Fruit fly (Drosophila melanogaster) whole organism, embryonic: ENCODE measurements around the gene CSN5.

Source experiments
- Aef1 ChIP-seq: fragments of 200-800 bp; sonication (Bioruptor generic); IDR thresholded peaks from 3 replicates; pipeline ENCODE4 v1.3.6; 2022; ENCODE audit warnings: missing biosample characterization, missing genetic modification characterization
- Atf3 ChIP-seq: fragments of 200-800 bp; sonication (Bioruptor generic); optimal IDR thresholded peaks from 3 replicates; lab custom pipeline; 2016; ENCODE audit warnings: missing biosample characterization, missing genetic modification characterization
- B-H2 ChIP-seq: fragments of 200-800 bp; sonication (Bioruptor generic); optimal IDR thresholded peaks from 2 replicates; lab custom pipeline; 2018; ENCODE audit warnings: missing biosample characterization, mild to moderate bottlenecking, missing genetic modification characterization
- CG11723 ChIP-seq: fragments of 200-800 bp; sonication (Bioruptor generic); optimal IDR thresholded peaks from 2 replicates; lab custom pipeline; 2017; ENCODE audit warnings: missing biosample characterization, mild to moderate bottlenecking, missing genetic modification characterization
- CG17186 ChIP-seq: fragments of 200-800 bp; sonication (Bioruptor generic); optimal IDR thresholded peaks from 3 replicates; lab custom pipeline; 2017; ENCODE audit warnings: missing biosample characterization, missing genetic modification reagents, missing genetic modification characterization
- CG1832 ChIP-seq: fragments of 200-800 bp; sonication (Bioruptor generic); optimal IDR thresholded peaks from 2 replicates; lab custom pipeline; 2017; ENCODE audit warnings: missing biosample characterization, mild to moderate bottlenecking, missing genetic modification characterization, inconsistent platforms
- CG2875 ChIP-seq: fragments of 200-800 bp; sonication (Bioruptor generic); optimal IDR thresholded peaks from 2 replicates; lab custom pipeline; 2017; ENCODE audit warnings: missing biosample characterization, mild to moderate bottlenecking, missing genetic modification characterization, missing genetic modification reagents
- CG30020 ChIP-seq: fragments of 200-800 bp; optimal IDR thresholded peaks from 2 replicates; lab custom pipeline; 2019; ENCODE audit warnings: missing biosample characterization, mild to moderate bottlenecking, missing genetic modification characterization, moderate library complexity
- CG30403 ChIP-seq: fragments of 200-800 bp; sonication (Bioruptor generic); optimal IDR thresholded peaks from 3 replicates; lab custom pipeline; 2016; ENCODE audit warnings: missing biosample characterization, missing genetic modification characterization
- CG31441 ChIP-seq: fragments of 200-800 bp; sonication (Bioruptor generic); IDR thresholded peaks from 2 replicates; pipeline ENCODE4 v1.3.6; 2022; ENCODE audit warnings: missing biosample characterization, missing genetic modification characterization
- CG32767 ChIP-seq: fragments of 200-800 bp; sonication (Bioruptor generic); IDR thresholded peaks from 2 replicates; pipeline ENCODE4 v1.3.6; 2022; ENCODE audit warnings: missing biosample characterization, missing genetic modification characterization
- CG4360 ChIP-seq: fragments of 200-800 bp; sonication (Bioruptor generic); IDR thresholded peaks from 2 replicates; pipeline ENCODE4 v1.3.6; 2022; ENCODE audit warnings: missing biosample characterization, missing genetic modification characterization
- CG4707 ChIP-seq: fragments of 200-800 bp; sonication (Bioruptor generic); optimal IDR thresholded peaks from 2 replicates; lab custom pipeline; 2018; ENCODE audit warnings: missing biosample characterization, mild to moderate bottlenecking, missing genetic modification characterization, moderate library complexity
- CG6791 ChIP-seq: fragments of 200-800 bp; sonication (Bioruptor generic); IDR thresholded peaks from 3 replicates; pipeline ENCODE4 v1.3.6; 2022; ENCODE audit warnings: missing biosample characterization, missing genetic modification characterization; ENCODE audit not compliant: partially characterized antibody
- CG9437 ChIP-seq: fragments of 200-800 bp; sonication (Bioruptor generic); optimal IDR thresholded peaks from 2 replicates; lab custom pipeline; 2018; ENCODE audit warnings: missing biosample characterization, mild to moderate bottlenecking, missing genetic modification characterization
- CG9727 ChIP-seq: fragments of 200-800 bp; sonication (Bioruptor generic); optimal IDR thresholded peaks from 3 replicates; lab custom pipeline; 2017; ENCODE audit warnings: missing biosample characterization, mild to moderate bottlenecking, missing genetic modification characterization
- CG9817 ChIP-seq: fragments of 200-800 bp; sonication (Bioruptor generic); optimal IDR thresholded peaks from 2 replicates; lab custom pipeline; 2018; ENCODE audit warnings: missing biosample characterization, mild to moderate bottlenecking, missing genetic modification characterization, moderate library complexity
- CTCF ChIP-seq: fragments of 200-800 bp; sonication (Bioruptor generic); optimal IDR thresholded peaks from 2 replicates; lab custom pipeline; 2017; ENCODE audit warnings: missing biosample characterization, mild to moderate bottlenecking, missing genetic modification characterization, moderate library complexity
- Dad ChIP-seq: fragments of 200-800 bp; sonication (Bioruptor generic); optimal IDR thresholded peaks from 3 replicates; lab custom pipeline; 2016; ENCODE audit warnings: missing biosample characterization, missing genetic modification characterization
- Dip2 ChIP-seq: fragments of 200-800 bp; sonication (Bioruptor generic); IDR thresholded peaks from 2 replicates; pipeline ENCODE4 v1.3.6; 2022; ENCODE audit warnings: missing biosample characterization, missing genetic modification characterization
- Neu2 ChIP-seq: fragments of 200-800 bp; sonication (Bioruptor generic); optimal IDR thresholded peaks from 3 replicates; lab custom pipeline; 2016; ENCODE audit warnings: missing biosample characterization, missing genetic modification characterization, borderline replicate concordance
- Poxn ChIP-seq: fragments of 200-800 bp; sonication (Bioruptor generic); IDR thresholded peaks from 2 replicates; pipeline ENCODE4 v1.3.6; 2022; ENCODE audit warnings: missing biosample characterization, missing genetic modification characterization
- Ptx1 ChIP-seq: fragments of 200-800 bp; sonication (Bioruptor generic); IDR thresholded peaks from 2 replicates; pipeline ENCODE4 v1.3.6; 2022; ENCODE audit warnings: missing biosample characterization, missing genetic modification characterization
- Sry-δ ChIP-seq: fragments of 200-800 bp; sonication (Bioruptor generic); optimal IDR thresholded peaks from 2 replicates; lab custom pipeline; 2016; ENCODE audit warnings: missing biosample characterization, missing genetic modification characterization
- Stat92E ChIP-seq, 3 experiments: fragments of >200 bp in 2 of 3; fragments of 200-800 bp in 1 of 3; sonication (Bioruptor generic) in 1 of 3; optimal IDR thresholded peaks; 2 replicates each; lab custom pipeline; 2017 to 2019; ENCODE audit warnings: missing biosample characterization in 3 of 3, missing genetic modification characterization in 3 of 3, mild to moderate bottlenecking in 1 of 3, moderate library complexity in 1 of 3
- TFAM ChIP-seq: fragments of 200-800 bp; sonication (Bioruptor generic); optimal IDR thresholded peaks from 2 replicates; lab custom pipeline; 2017; ENCODE audit warnings: missing biosample characterization, missing genetic modification characterization, inconsistent platforms
- Taf1 ChIP-seq: fragments of 200-800 bp; sonication (Bioruptor generic); IDR thresholded peaks from 2 replicates; pipeline ENCODE4 v1.3.6; 2022; ENCODE audit warnings: missing biosample characterization, missing genetic modification characterization
- bigmax ChIP-seq: fragments of 200-800 bp; sonication (Bioruptor generic); optimal IDR thresholded peaks from 2 replicates; lab custom pipeline; 2018; ENCODE audit warnings: missing biosample characterization, mild to moderate bottlenecking, missing genetic modification characterization
- bowl ChIP-seq: fragments of 200-800 bp; sonication (Bioruptor generic); IDR thresholded peaks from 2 replicates; pipeline ENCODE4 v1.3.6; 2022; ENCODE audit warnings: missing biosample characterization, missing genetic modification characterization
- cas ChIP-seq: fragments of 200-800 bp; sonication (Bioruptor generic); IDR thresholded peaks from 2 replicates; pipeline ENCODE4 v1.3.6; 2022; ENCODE audit warnings: missing biosample characterization, missing genetic modification characterization
- caup ChIP-seq: fragments of 200-800 bp; sonication (Bioruptor generic); optimal IDR thresholded peaks from 3 replicates; lab custom pipeline; 2017; ENCODE audit warnings: missing biosample characterization, mild to moderate bottlenecking, missing genetic modification characterization, moderate library complexity; ENCODE audit not compliant: severe bottlenecking
- chm ChIP-seq: fragments of 200-800 bp; sonication (Bioruptor generic); IDR thresholded peaks from 2 replicates; pipeline ENCODE4 v1.3.6; 2022; ENCODE audit warnings: missing biosample characterization, missing genetic modification characterization
- danr ChIP-seq: fragments of 200-800 bp; sonication (Bioruptor generic); IDR thresholded peaks from 2 replicates; pipeline ENCODE4 v1.3.6; 2022; ENCODE audit warnings: missing biosample characterization, missing genetic modification characterization
- ewg ChIP-seq: fragments of 200-800 bp; sonication (Bioruptor generic); optimal IDR thresholded peaks from 3 replicates; lab custom pipeline; 2017; ENCODE audit warnings: mild to moderate bottlenecking, missing biosample characterization, missing genetic modification reagents, missing genetic modification characterization
- fd3F ChIP-seq: fragments of 200-800 bp; sonication (Bioruptor generic); optimal IDR thresholded peaks from 2 replicates; lab custom pipeline; 2018; ENCODE audit warnings: missing biosample characterization, mild to moderate bottlenecking, missing genetic modification characterization, moderate library complexity
- gem ChIP-seq: fragments of 200-800 bp; sonication (Bioruptor generic); optimal IDR thresholded peaks from 2 replicates; lab custom pipeline; 2019; ENCODE audit warnings: missing biosample characterization, mild to moderate bottlenecking, missing genetic modification characterization, moderate library complexity
- ham ChIP-seq: fragments of 200-800 bp; sonication (Bioruptor generic); IDR thresholded peaks from 2 replicates; pipeline ENCODE4 v1.3.6; 2022; ENCODE audit warnings: missing biosample characterization, missing genetic modification characterization
- lmd ChIP-seq: fragments of 200-800 bp; sonication (Bioruptor generic); IDR thresholded peaks from 2 replicates; pipeline ENCODE4 v1.3.6; 2022; ENCODE audit warnings: missing biosample characterization, missing genetic modification characterization
- lov ChIP-seq, 2 experiments: fragments of 200-800 bp in 1 of 2; fragments of >200 bp in 1 of 2; sonication (Bioruptor generic) in 1 of 2; IDR thresholded peaks in 1 of 2; optimal IDR thresholded peaks in 1 of 2; 2 replicates in 1 of 2; 3 replicates in 1 of 2; pipeline versions ENCODE4 v1.3.6 to Lab custom; 2017 to 2022; ENCODE audit warnings: missing biosample characterization in 1 of 2, missing genetic modification characterization in 1 of 2
- mam ChIP-seq: fragments of 200-800 bp; sonication (Bioruptor generic); optimal IDR thresholded peaks from 3 replicates; lab custom pipeline; 2016; ENCODE audit warnings: missing biosample characterization, missing genetic modification characterization
- mirr ChIP-seq: fragments of 200-800 bp; sonication (Bioruptor generic); optimal IDR thresholded peaks from 3 replicates; lab custom pipeline; 2018; ENCODE audit warnings: missing biosample characterization, mild to moderate bottlenecking, missing genetic modification characterization
- onecut ChIP-seq: fragments of 200-800 bp; sonication (Bioruptor generic); IDR thresholded peaks from 2 replicates; pipeline ENCODE4 v1.3.6; 2022; ENCODE audit warnings: missing biosample characterization, missing genetic modification characterization
- phol ChIP-seq: fragments of 200-800 bp; sonication (Bioruptor generic); optimal IDR thresholded peaks from 3 replicates; lab custom pipeline; 2018; ENCODE audit warnings: missing biosample characterization, mild to moderate bottlenecking, missing genetic modification characterization, moderate library complexity
- pros ChIP-seq: fragments of 200-800 bp; sonication (Bioruptor generic); optimal IDR thresholded peaks from 3 replicates; lab custom pipeline; 2019; ENCODE audit warnings: missing biosample characterization, mild to moderate bottlenecking, missing genetic modification characterization, moderate library complexity
- sens ChIP-seq: fragments of 200-800 bp; sonication (Bioruptor generic); peaks from one replicate; lab custom pipeline; 2016; ENCODE audit warnings: missing biosample characterization, missing genetic modification characterization
- sisA ChIP-seq: fragments of 200-800 bp; sonication (Bioruptor generic); IDR thresholded peaks from 2 replicates; pipeline ENCODE4 v1.3.6; 2022; ENCODE audit warnings: missing biosample characterization, missing genetic modification characterization
- tll ChIP-seq, 2 experiments: fragments of 200-800 bp in 1 of 2; fragments of >200 bp in 1 of 2; sonication (Bioruptor generic) in 1 of 2; optimal IDR thresholded peaks; 2 replicates each; lab custom pipeline; 2017 to 2019; ENCODE audit warnings: missing biosample characterization in 2 of 2, missing genetic modification characterization in 2 of 2, mild to moderate bottlenecking in 1 of 2, moderate library complexity in 1 of 2
- tna ChIP-seq: fragments of 200-800 bp; sonication (Bioruptor generic); IDR thresholded peaks from 2 replicates; pipeline ENCODE4 v1.3.6; 2022; ENCODE audit warnings: missing biosample characterization, missing genetic modification characterization; ENCODE audit not compliant: partially characterized antibody
- tup ChIP-seq: fragments of 200-800 bp; sonication (Bioruptor generic); optimal IDR thresholded peaks from 2 replicates; lab custom pipeline; 2016; ENCODE audit warnings: missing biosample characterization, mild to moderate bottlenecking, missing genetic modification characterization, moderate library complexity

The CSN5 gene

dm6 chr3R:16448378-16449134, 21.3 kb upstream of the CSN5 start (continued):
- TF ChIP-seq CG9817 (tag; lab: Kevin White, UChicago), result peak; percentile 66
- no peak for TF ChIP-seq tna (GFP tag; lab: Robert Waterston, UW)
- peak; percentile 62 for TF ChIP-seq mam
- TF ChIP-seq CG30020 (tag; lab: Kevin White, UChicago), result peak; percentile 33
- TF ChIP-seq Dad (GFP tag; lab: Kevin White, UChicago), result peak; percentile 30
- TF ChIP-seq phol, result peak; percentile 62
- peak; percentile 82 for TF ChIP-seq CG31441 (GFP tag; lab: Robert Waterston, UW)
- peak; percentile 72 for TF ChIP-seq Aef1 (GFP tag; lab: Robert Waterston, UW)
- TF ChIP-seq Stat92E (GFP tag; optimal IDR thresholded peaks at IDR 0.05; lab: Kevin White, UChicago), result no peak
- no peak for TF ChIP-seq Neu2 (GFP tag; lab: Kevin White, UChicago)
- TF ChIP-seq CG9727 (GFP tag; lab: Kevin White, UChicago), result peak; percentile 75
- TF ChIP-seq CG11723 (GFP tag; lab: Kevin White, UChicago), result no peak
- peak; percentile 41 for TF ChIP-seq caup (GFP tag; lab: Kevin White, UChicago)
- no peak for TF ChIP-seq pros
- TF ChIP-seq onecut (GFP tag; lab: Robert Waterston, UW), result peak; percentile 19
- no peak for TF ChIP-seq CG6791 (GFP tag; lab: Robert Waterston, UW)
- TF ChIP-seq CG32767 (GFP tag; lab: Robert Waterston, UW), result peak; percentile 68
- no peak for TF ChIP-seq lov (optimal IDR thresholded peaks at IDR 0.05; lab: Kevin White, UChicago)
- TF ChIP-seq lov (GFP tag; IDR thresholded peaks at IDR 0.05; lab: Robert Waterston, UW), result peak; percentile 84
- no peak for TF ChIP-seq tll (GFP tag; optimal IDR thresholded peaks at IDR 0.05; lab: Kevin White, UChicago)
- peak; percentile 66 for TF ChIP-seq CG17186
- TF ChIP-seq TFAM (GFP tag; lab: Kevin White, UChicago), result no peak
- peak; percentile 58 for TF ChIP-seq tup (GFP tag; lab: Kevin White, UChicago)
- peak; percentile 85 for TF ChIP-seq sisA (GFP tag; lab: Robert Waterston, UW)
- TF ChIP-seq cas, result peak; percentile 73
- TF ChIP-seq CG30403 (GFP tag; lab: Kevin White, UChicago), result peak; percentile 70
- peak; percentile 36; the same call in 1 of the 2 replicates for TF ChIP-seq Taf1 (GFP tag; lab: Robert Waterston, UW)
- TF ChIP-seq sens, result peak; percentile 84
- TF ChIP-seq CG9437, result peak; percentile 76
- TF ChIP-seq CTCF (GFP tag; lab: Kevin White, UChicago), result peak; percentile 13
- peak; percentile 20 for TF ChIP-seq mirr (GFP tag; lab: Kevin White, UChicago)
- peak; percentile 46 for TF ChIP-seq ewg (GFP tag; lab: Kevin White, UChicago)
- TF ChIP-seq lmd (GFP tag; lab: Robert Waterston, UW), result peak; percentile 82
- peak; percentile 43; the same call in 1 of the 2 replicates for TF ChIP-seq CG4360 (GFP tag; lab: Robert Waterston, UW)
- TF ChIP-seq bowl, result peak; percentile 27; the same call in 1 of the 2 replicates
- no peak for TF ChIP-seq Dip2 (GFP tag; lab: Robert Waterston, UW)
- TF ChIP-seq fd3F (GFP tag; lab: Kevin White, UChicago), result peak; percentile 50
- TF ChIP-seq CG1832 (GFP tag; lab: Kevin White, UChicago), result no peak
- no peak for TF ChIP-seq Sry-δ (GFP tag; lab: Kevin White, UChicago)
- TF ChIP-seq B-H2 (GFP tag; lab: Kevin White, UChicago), result no peak
- TF ChIP-seq ham (GFP tag; lab: Robert Waterston, UW), result peak; percentile 65
- peak; percentile 85 for TF ChIP-seq gem (tag; lab: Kevin White, UChicago)
- TF ChIP-seq chm (GFP tag; lab: Robert Waterston, UW), result peak; percentile 85
- TF ChIP-seq danr (GFP tag; lab: Robert Waterston, UW), result peak; percentile 52; the same call in 1 of the 2 replicates
- TF ChIP-seq Ptx1 (GFP tag; lab: Robert Waterston, UW), result peak; percentile 81
- TF ChIP-seq CG4707 (GFP tag; lab: Kevin White, UChicago), result peak; percentile 81
- peak; percentile 8; the same call in 1 of the 2 replicates for TF ChIP-seq Poxn (GFP tag; lab: Robert Waterston, UW)
- peak; percentile 18 for TF ChIP-seq CG2875 (GFP tag; lab: Kevin White, UChicago)
- TF ChIP-seq bigmax (GFP tag; lab: Kevin White, UChicago), result no peak
- TF ChIP-seq Atf3 (GFP tag; lab: Kevin White, UChicago), result peak; percentile 19
